Worm (Caenorhabditis elegans) whole organism, early embryonic: ENCODE results near the gene F55B11.5.

ENCODE experiments used
- F13C5.2 ChIP-seq: sonication (generic microtip); optimal IDR thresholded peaks from 2 replicates; lab custom pipeline; 2017; ENCODE audit warnings: mild to moderate bottlenecking, missing genetic modification characterization, inconsistent platforms, missing compliant biosample characterization
- ama-1 ChIP-seq: fragments of 150-350 bp; optimal IDR thresholded peaks from 2 replicates; lab custom pipeline; 2014
- ceh-13 ChIP-seq: fragments of 200-800 bp; sonication (Bioruptor generic); optimal IDR thresholded peaks from 2 replicates; lab custom pipeline; 2018; ENCODE audit warnings: mild to moderate bottlenecking, missing genetic modification characterization, missing compliant biosample characterization
- ceh-36 ChIP-seq: sonication (generic microtip); optimal IDR thresholded peaks from 2 replicates; lab custom pipeline; 2016; ENCODE audit warnings: missing genetic modification characterization, inconsistent platforms, missing compliant biosample characterization
- ets-7 ChIP-seq: sonication (generic microtip); optimal IDR thresholded peaks from 2 replicates; lab custom pipeline; 2016; ENCODE audit warnings: missing genotype, missing genetic modification characterization, missing compliant biosample characterization
- hnd-1 ChIP-seq: sonication (generic microtip); optimal IDR thresholded peaks from 2 replicates; lab custom pipeline; 2016; ENCODE audit warnings: missing genetic modification characterization, missing compliant biosample characterization
- scrt-1 ChIP-seq: fragments of 200-800 bp; sonication (Bioruptor generic); IDR thresholded peaks from 2 replicates; pipeline ENCODE4 v1.3.6; 2022; ENCODE audit warnings: missing genetic modification characterization, missing compliant biosample characterization
- sea-1 ChIP-seq: fragments of 200-800 bp; sonication (Bioruptor generic); conservative IDR thresholded peaks from 2 replicates; pipeline ENCODE4 v1.3.6; 2022; ENCODE audit warnings: missing genetic modification characterization, missing compliant biosample characterization
- tbx-11 ChIP-seq: fragments of 200-800 bp; sonication (Bioruptor generic); IDR thresholded peaks from 2 replicates; pipeline ENCODE4 v1.3.6; 2022; ENCODE audit warnings: missing genetic modification characterization, missing compliant biosample characterization
- tra-4 ChIP-seq: sonication (generic microtip); optimal IDR thresholded peaks from 2 replicates; lab custom pipeline; 2017; ENCODE audit warnings: missing genetic modification characterization, missing compliant biosample characterization

- TF ChIP-seq scrt-1 (GFP tag; lab: Robert Waterston, UW): no peak
- no peak for TF ChIP-seq F13C5.2
- no peak for TF ChIP-seq tra-4 (tag; lab: Kevin White, UChicago)
- no peak for TF ChIP-seq ama-1 (lab: Kevin White, UChicago)
- no peak for TF ChIP-seq sea-1 (GFP tag; lab: Robert Waterston, UW)
- no peak for TF ChIP-seq ceh-13 (GFP tag; lab: Kevin White, UChicago)
- no peak for TF ChIP-seq tbx-11
- no peak for TF ChIP-seq ceh-36 (tag; lab: Kevin White, UChicago)
- no peak for TF ChIP-seq hnd-1 (tag; lab: Kevin White, UChicago)
- TF ChIP-seq ets-7 (tag; lab: Kevin White, UChicago): no peak
Observed at ce11 chrIV:14383474-14383873, 44.0 kb upstream of the F55B11.5 start, which contains the start of gene paqr-3.
